Worm (Caenorhabditis elegans): ENCODE measurements around the gene Y116F11A.1.

The Y116F11A.1 gene

ce11 chrV:19754331-19754730 lies 24.0 kb downstream of the Y116F11A.1 start:
- no peak for TF ChIP-seq bed-3 (GFP tag; optimal IDR thresholded peaks at IDR 0.05)
- TF ChIP-seq ces-1 (GFP tag; optimal IDR thresholded peaks at IDR 0.05) = no peak
- no peak for TF ChIP-seq unc-120 (tag; optimal IDR thresholded peaks at IDR 0.05; ENCODE audit: poor library complexity, severe bottlenecking)
- TF ChIP-seq flh-1 (GFP tag; optimal IDR thresholded peaks at IDR 0.05) = no peak

- TF ChIP-seq nhr-76 (tag; optimal IDR thresholded peaks at IDR 0.05) = no peak
- no peak for TF ChIP-seq unc-39 (tag; optimal IDR thresholded peaks at IDR 0.05)
- no peak for TF ChIP-seq elt-3 (tag; optimal IDR thresholded peaks at IDR 0.05)
- TF ChIP-seq zip-8 (tag; optimal IDR thresholded peaks at IDR 0.05) = no peak
- TF ChIP-seq unc-120 (tag; optimal IDR thresholded peaks at IDR 0.05; ENCODE audit: poor library complexity, severe bottlenecking) = no peak
These were observed 24.9 kb downstream of the Y116F11A.1 start, which contains the start of gene clec-50 for ce11 chrV:19755260-19755659. Gene clec-50 (minus strand): TSS chrV:19755368.

ce11 chrV:19756253-19756652 lies 25.9 kb downstream of the Y116F11A.1 start, which contains the start of gene W04E12.9:
Gene W04E12.9 (plus strand): TSS chrV:19756553.
- TF ChIP-seq mls-2 (tag; optimal IDR thresholded peaks at IDR 0.05) (no peak), sem-2 (GFP tag; optimal IDR thresholded peaks at IDR 0.05) (no peak), cnd-1 (tag; optimal IDR thresholded peaks at IDR 0.05) (no peak), pha-4 (tag; optimal IDR thresholded peaks at IDR 0.05) (no peak), ham-2 (GFP tag; optimal IDR thresholded peaks at IDR 0.05) (no peak), hlh-1 (tag; optimal IDR thresholded peaks at IDR 0.05) (no peak), lsy-2 (tag; optimal IDR thresholded peaks at IDR 0.05) (no peak), ceh-83 (GFP tag; optimal IDR thresholded peaks at IDR 0.05) (no peak), bed-3 (GFP tag; optimal IDR thresholded peaks at IDR 0.05) (no peak), ceh-43 (GFP tag; optimal IDR thresholded peaks at IDR 0.05) (no peak), flh-1 (GFP tag; optimal IDR thresholded peaks at IDR 0.05) (no peak), unc-120 (tag; optimal IDR thresholded peaks at IDR 0.05; ENCODE audit: poor library complexity, severe bottlenecking) (no peak), sptf-1 (tag; optimal IDR thresholded peaks at IDR 0.05) (no peak)

- no peak for TF ChIP-seq nhr-237 (tag; optimal IDR thresholded peaks at IDR 0.05)
- TF ChIP-seq ceh-43 (GFP tag; optimal IDR thresholded peaks at IDR 0.05) = no peak
- TF ChIP-seq elt-1 (tag; optimal IDR thresholded peaks at IDR 0.05; ENCODE audit: borderline replicate concordance, insufficient read depth) = no peak
- TF ChIP-seq ceh-39 (tag; optimal IDR thresholded peaks at IDR 0.05) = no peak
- TF ChIP-seq mab-5 (tag; optimal IDR thresholded peaks at IDR 0.05) = no peak
- TF ChIP-seq ham-2 (GFP tag; optimal IDR thresholded peaks at IDR 0.05) = no peak
- TF ChIP-seq ztf-11 (tag; optimal IDR thresholded peaks at IDR 0.05) = no peak
- TF ChIP-seq lin-32 (GFP tag; optimal IDR thresholded peaks at IDR 0.05) = no peak
- no peak for TF ChIP-seq ces-1 (GFP tag; optimal IDR thresholded peaks at IDR 0.05)
- TF ChIP-seq snpc-4 (tag; optimal IDR thresholded peaks at IDR 0.05) = no peak
- TF ChIP-seq bed-3 (GFP tag; optimal IDR thresholded peaks at IDR 0.05) = no peak
- TF ChIP-seq mep-1 (tag; optimal IDR thresholded peaks at IDR 0.05) = no peak
These were observed 28.9 kb downstream of the Y116F11A.1 start for ce11 chrV:19759282-19759681.

ce11 chrV:19760751-19761150 lies 30.4 kb downstream of the Y116F11A.1 start, which contains the start of gene M162.5:
Gene M162.5 (plus strand): TSS chrV:19761051.
- TF ChIP-seq nhr-237 (tag; optimal IDR thresholded peaks at IDR 0.05) (no peak), flh-1 (GFP tag; optimal IDR thresholded peaks at IDR 0.05) (no peak), pha-4 (tag; optimal IDR thresholded peaks at IDR 0.05) (no peak), mls-2 (tag; optimal IDR thresholded peaks at IDR 0.05) (no peak), hlh-1 (tag; optimal IDR thresholded peaks at IDR 0.05) (no peak), ceh-83 (GFP tag; optimal IDR thresholded peaks at IDR 0.05) (no peak), nhr-12 (tag; optimal IDR thresholded peaks at IDR 0.05) (no peak), lsy-2 (tag; optimal IDR thresholded peaks at IDR 0.05) (no peak), unc-120 (tag; optimal IDR thresholded peaks at IDR 0.05; ENCODE audit: poor library complexity, severe bottlenecking) (no peak), unc-39 (tag; optimal IDR thresholded peaks at IDR 0.05) (no peak), nhr-76 (tag; optimal IDR thresholded peaks at IDR 0.05) (no peak), sem-2 (GFP tag; optimal IDR thresholded peaks at IDR 0.05) (no peak), elt-3 (tag; optimal IDR thresholded peaks at IDR 0.05) (no peak), lin-32 (GFP tag; optimal IDR thresholded peaks at IDR 0.05) (no peak), ceh-39 (tag; optimal IDR thresholded peaks at IDR 0.05) (no peak), ceh-43 (GFP tag; optimal IDR thresholded peaks at IDR 0.05) (no peak), zip-8 (tag; optimal IDR thresholded peaks at IDR 0.05) (no peak)

- no peak for TF ChIP-seq nhr-237 (tag; optimal IDR thresholded peaks at IDR 0.05)
- TF ChIP-seq M03D4.4 (tag; optimal IDR thresholded peaks at IDR 0.05) = no peak
- TF ChIP-seq ceh-43 (GFP tag; optimal IDR thresholded peaks at IDR 0.05) = no peak
These were observed 37.3 kb downstream of the Y116F11A.1 start for ce11 chrV:19767719-19768118.
